Fruit fly (Drosophila melanogaster) whole organism, embryonic: ENCODE data around the gene mAChR-C.
A peak's percentile ranks its signal among the peaks of the same experiment; 100 is the strongest.

Experiments
- CG12769 ChIP-seq: fragments of 200-800 bp; sonication (Bioruptor generic); optimal IDR thresholded peaks from 2 replicates; lab custom pipeline; 2019; ENCODE audit warnings: missing biosample characterization, mild to moderate bottlenecking, missing genetic modification characterization, moderate library complexity
- CG14441 ChIP-seq: fragments of 200-800 bp; sonication (Bioruptor generic); IDR thresholded peaks from 2 replicates; pipeline ENCODE4 v1.3.6; 2022; ENCODE audit warnings: missing biosample characterization, missing genetic modification characterization
- CG14710 ChIP-seq: fragments of 200-800 bp; sonication (Bioruptor generic); optimal IDR thresholded peaks from 3 replicates; lab custom pipeline; 2019; ENCODE audit warnings: missing biosample characterization, mild to moderate bottlenecking, missing genetic modification characterization, moderate library complexity
- CG17829 ChIP-seq: fragments of 200-800 bp; optimal IDR thresholded peaks from 2 replicates; lab custom pipeline; 2019; ENCODE audit warnings: missing biosample characterization, mild to moderate bottlenecking, missing genetic modification characterization, moderate library complexity
- CG30403 ChIP-seq: fragments of 200-800 bp; sonication (Bioruptor generic); optimal IDR thresholded peaks from 3 replicates; lab custom pipeline; 2016; ENCODE audit warnings: missing biosample characterization, missing genetic modification characterization
- CG4282 ChIP-seq: fragments of 200-800 bp; sonication (Bioruptor generic); optimal IDR thresholded peaks from 2 replicates; lab custom pipeline; 2016; ENCODE audit warnings: missing biosample characterization, missing genetic modification characterization
- CG4328 ChIP-seq: fragments of 200-800 bp; sonication (Bioruptor generic); optimal IDR thresholded peaks from 3 replicates; lab custom pipeline; 2017; ENCODE audit warnings: missing biosample characterization, missing genetic modification reagents, missing genetic modification characterization
- CG5245 ChIP-seq: fragments of 200-800 bp; sonication (Bioruptor generic); optimal IDR thresholded peaks from 3 replicates; lab custom pipeline; 2016; ENCODE audit warnings: missing biosample characterization, missing genetic modification characterization
- CG6689 ChIP-seq: fragments of 200-800 bp; sonication (Bioruptor generic); IDR thresholded peaks from 2 replicates; pipeline ENCODE4 v1.3.6; 2022; ENCODE audit warnings: missing biosample characterization, missing genetic modification characterization
- CG6765 ChIP-seq: fragments of 200-800 bp; sonication (Bioruptor generic); optimal IDR thresholded peaks from 3 replicates; lab custom pipeline; 2017; ENCODE audit warnings: missing biosample characterization, mild to moderate bottlenecking, missing genetic modification characterization
- CG8388 ChIP-seq: fragments of 200-800 bp; sonication (Bioruptor generic); optimal IDR thresholded peaks from 2 replicates; lab custom pipeline; 2019; ENCODE audit warnings: missing biosample characterization, mild to moderate bottlenecking, missing genetic modification characterization, moderate library complexity
- D19A ChIP-seq: fragments of 200-800 bp; optimal IDR thresholded peaks from 3 replicates; lab custom pipeline; 2019; ENCODE audit warnings: missing biosample characterization, mild to moderate bottlenecking, missing genetic modification characterization, moderate library complexity
- Dad ChIP-seq: fragments of 200-800 bp; sonication (Bioruptor generic); optimal IDR thresholded peaks from 3 replicates; lab custom pipeline; 2016; ENCODE audit warnings: missing biosample characterization, missing genetic modification characterization
- Dbx ChIP-seq: fragments of 200-800 bp; sonication (Bioruptor generic); IDR thresholded peaks from 3 replicates; pipeline ENCODE4 v1.3.6; 2022; ENCODE audit warnings: missing biosample characterization, missing genetic modification characterization
- Ets97D ChIP-seq: fragments of 200-800 bp; sonication (Bioruptor generic); optimal IDR thresholded peaks from 3 replicates; lab custom pipeline; 2016; ENCODE audit warnings: missing biosample characterization, missing genetic modification characterization
- HLH54F ChIP-seq: fragments of 200-800 bp; sonication (Bioruptor generic); optimal IDR thresholded peaks from 3 replicates; lab custom pipeline; 2016; ENCODE audit warnings: missing biosample characterization, missing genetic modification characterization
- Hey ChIP-seq: fragments of 200-800 bp; sonication (Bioruptor generic); optimal IDR thresholded peaks from 3 replicates; lab custom pipeline; 2018; ENCODE audit warnings: missing biosample characterization, mild to moderate bottlenecking, missing genetic modification characterization
- Hsf ChIP-seq: fragments of 200-800 bp; sonication (Bioruptor generic); optimal IDR thresholded peaks from 3 replicates; lab custom pipeline; 2016; ENCODE audit warnings: missing biosample characterization, missing genetic modification characterization
- Kr ChIP-seq: fragments of 200-800 bp; sonication (Bioruptor generic); optimal IDR thresholded peaks from 2 replicates; lab custom pipeline; 2017; ENCODE audit warnings: missing biosample characterization, mild to moderate bottlenecking, missing genetic modification characterization
- Mes4 ChIP-seq: fragments of 200-800 bp; sonication (Bioruptor generic); optimal IDR thresholded peaks from 2 replicates; lab custom pipeline; 2016; ENCODE audit warnings: missing biosample characterization, missing genetic modification characterization
- Myb ChIP-seq: fragments of 200-800 bp; sonication (Bioruptor generic); optimal IDR thresholded peaks from 2 replicates; lab custom pipeline; 2016; ENCODE audit warnings: missing biosample characterization, missing genetic modification characterization
- NC2β ChIP-seq: fragments of 200-800 bp; sonication (Bioruptor generic); optimal IDR thresholded peaks from 2 replicates; lab custom pipeline; 2016; ENCODE audit warnings: missing biosample characterization, missing genetic modification characterization
- PHDP ChIP-seq: fragments of 200-800 bp; sonication (Bioruptor generic); optimal IDR thresholded peaks from 3 replicates; lab custom pipeline; 2018; ENCODE audit warnings: missing biosample characterization, mild to moderate bottlenecking, missing genetic modification characterization, moderate library complexity
- Ssrp ChIP-seq: fragments of 200-800 bp; sonication (Bioruptor generic); optimal IDR thresholded peaks from 2 replicates; lab custom pipeline; 2018; ENCODE audit warnings: missing biosample characterization, mild to moderate bottlenecking, missing genetic modification characterization, moderate library complexity
- Trl ChIP-seq, 3 experiments: fragments of >200 bp in 2 of 3; fragments of 200-800 bp in 1 of 3; sonication (Bioruptor generic) in 1 of 3; optimal IDR thresholded peaks; 2 replicates in 1 of 3; 3 replicates in 2 of 3; lab custom pipeline; 2016 to 2017; ENCODE audit warnings: missing biosample characterization in 1 of 3, missing genetic modification characterization in 1 of 3
- bbx ChIP-seq: fragments of 200-800 bp; sonication (Bioruptor generic); IDR thresholded peaks from 2 replicates; pipeline ENCODE4 v1.3.6; 2022; ENCODE audit warnings: missing biosample characterization, missing genetic modification characterization; ENCODE audit not compliant: partially characterized antibody
- bsh ChIP-seq, 2 experiments: fragments of 200-800 bp; sonication (Bioruptor generic); optimal IDR thresholded peaks; 2 replicates each; lab custom pipeline; 2017 to 2018; ENCODE audit warnings: mild to moderate bottlenecking in 2 of 2, missing biosample characterization in 2 of 2, missing genetic modification characterization in 2 of 2, moderate library complexity in 1 of 2
- chn ChIP-seq: fragments of 200-800 bp; sonication (Bioruptor generic); optimal IDR thresholded peaks from 2 replicates; lab custom pipeline; 2016; ENCODE audit warnings: missing biosample characterization, missing genetic modification characterization
- eve ChIP-seq, 2 experiments: fragments of >200 bp; optimal IDR thresholded peaks; 2 replicates each; lab custom pipeline; 2017; ENCODE audit warnings: missing biosample characterization in 2 of 2, missing genetic modification characterization in 2 of 2
- fru ChIP-seq: fragments of >200 bp; optimal IDR thresholded peaks from 2 replicates; lab custom pipeline; 2017
- fu2 ChIP-seq: fragments of 200-800 bp; sonication (Bioruptor generic); optimal IDR thresholded peaks from 2 replicates; lab custom pipeline; 2016; ENCODE audit warnings: missing biosample characterization, missing genetic modification characterization
- gem ChIP-seq: fragments of 200-800 bp; sonication (Bioruptor generic); optimal IDR thresholded peaks from 2 replicates; lab custom pipeline; 2019; ENCODE audit warnings: missing biosample characterization, mild to moderate bottlenecking, missing genetic modification characterization, moderate library complexity
- grau ChIP-seq: fragments of 200-800 bp; optimal IDR thresholded peaks from 3 replicates; lab custom pipeline; 2019; ENCODE audit warnings: missing biosample characterization, mild to moderate bottlenecking, missing genetic modification characterization, moderate library complexity
- her ChIP-seq: fragments of 200-800 bp; sonication (Bioruptor generic); optimal IDR thresholded peaks from 2 replicates; lab custom pipeline; 2016; ENCODE audit warnings: missing biosample characterization, missing genetic modification characterization
- ind ChIP-seq: fragments of 200-800 bp; sonication (Bioruptor generic); optimal IDR thresholded peaks from 3 replicates; lab custom pipeline; 2016; ENCODE audit warnings: missing biosample characterization, missing genetic modification characterization
- nau ChIP-seq: fragments of 200-800 bp; sonication (Bioruptor generic); optimal IDR thresholded peaks from 3 replicates; lab custom pipeline; 2017; ENCODE audit warnings: missing biosample characterization, mild to moderate bottlenecking, missing genetic modification characterization, missing genetic modification reagents
- otp ChIP-seq: fragments of 200-800 bp; sonication (Bioruptor generic); IDR thresholded peaks from 3 replicates; pipeline ENCODE4, ENCODE4 v1.3.6; 2022; ENCODE audit warnings: missing biosample characterization, missing genetic modification characterization
- p53 ChIP-seq: fragments of 200-800 bp; sonication (Bioruptor generic); optimal IDR thresholded peaks from 2 replicates; lab custom pipeline; 2016; ENCODE audit warnings: missing biosample characterization, missing genetic modification characterization
- peb ChIP-seq: fragments of 200-800 bp; sonication (Bioruptor generic); IDR thresholded peaks from 2 replicates; pipeline ENCODE4 v1.3.6; 2022; ENCODE audit warnings: missing biosample characterization, missing genetic modification characterization
- psq ChIP-seq: fragments of 200-800 bp; sonication (Bioruptor generic); optimal IDR thresholded peaks from 2 replicates; lab custom pipeline; 2017; ENCODE audit warnings: missing biosample characterization, missing genetic modification characterization
- repo ChIP-seq: fragments of 200-800 bp; sonication (Bioruptor generic); optimal IDR thresholded peaks from 2 replicates; lab custom pipeline; 2016; ENCODE audit warnings: missing biosample characterization, missing genetic modification characterization
- sim ChIP-seq: fragments of 200-800 bp; sonication (Bioruptor generic); IDR thresholded peaks from 2 replicates; pipeline ENCODE4 v1.3.6; 2022; ENCODE audit warnings: missing biosample characterization, missing genetic modification characterization
- slou ChIP-seq: fragments of 200-800 bp; sonication (Bioruptor generic); optimal IDR thresholded peaks from 3 replicates; lab custom pipeline; 2016; ENCODE audit warnings: missing biosample characterization, missing genetic modification characterization
- sqz ChIP-seq: fragments of 200-800 bp; sonication (Bioruptor generic); optimal IDR thresholded peaks from 3 replicates; lab custom pipeline; 2018; ENCODE audit warnings: missing biosample characterization, mild to moderate bottlenecking, missing genetic modification characterization
- ssp ChIP-seq: fragments of 200-800 bp; sonication (Bioruptor generic); IDR thresholded peaks from 2 replicates; pipeline ENCODE4 v1.3.6; 2022; ENCODE audit warnings: missing biosample characterization, missing genetic modification characterization
- tap ChIP-seq: fragments of 200-800 bp; optimal IDR thresholded peaks from 3 replicates; lab custom pipeline; 2019; ENCODE audit warnings: missing biosample characterization, mild to moderate bottlenecking, missing genetic modification characterization, moderate library complexity
- zen ChIP-seq: fragments of 200-800 bp; sonication (Bioruptor generic); optimal IDR thresholded peaks from 3 replicates; lab custom pipeline; 2018; ENCODE audit warnings: missing biosample characterization, mild to moderate bottlenecking, missing genetic modification characterization, moderate library complexity

mAChR-C gene

DNA sequence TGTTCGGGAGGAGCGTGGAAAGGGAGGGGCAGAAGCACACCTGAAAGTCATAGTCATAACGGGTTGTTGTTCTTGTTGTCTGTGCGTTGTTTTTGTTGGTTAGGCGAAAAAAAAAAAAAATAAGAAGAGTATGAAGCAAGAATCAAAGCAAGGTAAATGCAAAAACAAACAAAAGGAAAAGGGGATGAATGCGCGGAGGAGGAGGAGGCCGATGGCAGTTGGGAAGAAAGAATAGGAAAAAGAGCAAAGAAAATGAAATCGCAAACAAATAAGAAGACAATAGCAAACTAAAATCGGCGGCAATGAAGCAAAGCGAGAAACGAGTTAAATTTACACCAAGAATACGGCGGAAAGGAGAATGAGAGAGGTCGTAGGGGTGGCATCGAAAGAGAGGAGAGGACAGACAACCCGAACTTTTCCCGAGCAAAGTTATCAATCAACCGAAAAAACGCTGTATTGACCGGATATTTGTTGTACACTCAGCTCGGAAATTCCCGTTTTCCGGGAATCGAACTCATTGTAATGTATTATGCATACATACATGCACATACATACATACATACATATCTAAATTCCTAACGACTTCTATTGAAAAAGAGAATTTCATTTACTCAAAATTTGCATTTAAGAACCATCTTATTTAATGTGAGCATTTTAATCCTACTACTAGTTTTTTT lies 28.1 kb upstream of the mAChR-C start (continued):
- TF ChIP-seq ssp (GFP tag; lab: Robert Waterston, UW): no peak
- peak; percentile 34 for TF ChIP-seq CG17829 (tag; lab: Kevin White, UChicago)
- no peak for TF ChIP-seq otp (GFP tag; lab: Robert Waterston, UW)
- TF ChIP-seq Ssrp (tag; lab: Kevin White, UChicago): peak; percentile 30
- peak; percentile 23 for TF ChIP-seq tap
- peak; percentile 29; the same call in 1 of the 3 replicates for TF ChIP-seq Dbx (GFP tag; lab: Robert Waterston, UW)
- TF ChIP-seq CG6689 (GFP tag; lab: Robert Waterston, UW): peak; percentile 26; the same call in 1 of the 2 replicates
- peak; percentile 5 for TF ChIP-seq CG12769 (tag; lab: Kevin White, UChicago)
- peak; percentile 31 for TF ChIP-seq D19A
- TF ChIP-seq CG8388 (GFP tag; lab: Kevin White, UChicago): peak; percentile 26
- TF ChIP-seq grau (tag; lab: Kevin White, UChicago): peak; percentile 27
- TF ChIP-seq CG14710 (tag; lab: Kevin White, UChicago): peak; percentile 18
- TF ChIP-seq fru (lab: Kevin White, UChicago): no peak
- TF ChIP-seq zen (tag; lab: Kevin White, UChicago): peak; percentile 25
- peak; percentile 1 for TF ChIP-seq CG30403 (GFP tag; lab: Kevin White, UChicago)
- TF ChIP-seq ind: peak; percentile 35
- peak; percentile 13 for TF ChIP-seq psq (GFP tag; lab: Kevin White, UChicago)
- TF ChIP-seq eve (GFP tag; optimal IDR thresholded peaks at IDR 0.05; lab: Kevin White, UChicago): peak in 1 of 2 experiments; percentile 70
- no peak for TF ChIP-seq HLH54F (GFP tag; lab: Kevin White, UChicago)
- peak; percentile 27 to 69 for TF ChIP-seq Trl (optimal IDR thresholded peaks at IDR 0.05; lab: Kevin White, UChicago)
- no peak for TF ChIP-seq Trl (GFP tag; optimal IDR thresholded peaks at IDR 0.05; lab: Kevin White, UChicago)
- TF ChIP-seq Kr (GFP tag; lab: Kevin White, UChicago): no peak
- TF ChIP-seq chn (GFP tag; lab: Kevin White, UChicago): no peak

dm6 chrX:6859756-6860412 lies 27.4 kb upstream of the mAChR-C start:
- TF ChIP-seq CG30403 (GFP tag; lab: Kevin White, UChicago) (peak; percentile 64), sqz (GFP tag; lab: Kevin White, UChicago) (peak; percentile 12), sim (GFP tag; lab: Robert Waterston, UW) (0 out of 2 replicates have a peak, but pooled peaks have one; percentile 5), fu2 (no peak), NC2β (GFP tag; lab: Kevin White, UChicago) (no peak), CG17829 (tag; lab: Kevin White, UChicago) (peak; percentile 76), Mes4 (GFP tag; lab: Kevin White, UChicago) (no peak), Myb (GFP tag; lab: Kevin White, UChicago) (peak; percentile 32), Dad (GFP tag; lab: Kevin White, UChicago) (peak; percentile 62), nau (GFP tag; lab: Kevin White, UChicago) (peak; percentile 71), peb (GFP tag; lab: Robert Waterston, UW) (0 out of 2 replicates have a peak, but pooled peaks have one; percentile 28), CG14441 (GFP tag; lab: Robert Waterston, UW) (peak; percentile 70), PHDP (tag; lab: Kevin White, UChicago) (peak; percentile 30), CG4328 (GFP tag; lab: Kevin White, UChicago) (peak; percentile 75), CG4282 (GFP tag; lab: Kevin White, UChicago) (no peak), her (GFP tag; lab: Kevin White, UChicago) (peak; percentile 69), repo (peak; percentile 58), slou (GFP tag; lab: Kevin White, UChicago) (no peak), Ets97D (GFP tag; lab: Kevin White, UChicago) (no peak), Hey (no peak), CG6765 (peak; percentile 59), gem (tag; lab: Kevin White, UChicago) (peak; percentile 72), CG5245 (GFP tag; lab: Kevin White, UChicago) (peak; percentile 68), bsh (GFP tag; optimal IDR thresholded peaks at IDR 0.05; lab: Kevin White, UChicago) (peak; percentile 61 to 70), CG14710 (tag; lab: Kevin White, UChicago) (peak; percentile 76), bbx (GFP tag; lab: Robert Waterston, UW) (no peak), p53 (GFP tag; lab: Kevin White, UChicago) (no peak), Hsf (GFP tag; lab: Kevin White, UChicago) (peak; percentile 45)
